Fruit fly (Drosophila melanogaster) whole organism, embryonic: ENCODE measurements around the gene Lamtor3.

Experiments
- Atf6 ChIP-seq: fragments of 200-800 bp; sonication (Bioruptor generic); IDR thresholded peaks from 2 replicates; pipeline ENCODE4 v1.3.6; 2022; ENCODE audit warnings: missing biosample characterization, missing genetic modification characterization
- CG11723 ChIP-seq: fragments of 200-800 bp; sonication (Bioruptor generic); optimal IDR thresholded peaks from 2 replicates; lab custom pipeline; 2017; ENCODE audit warnings: missing biosample characterization, mild to moderate bottlenecking, missing genetic modification characterization
- CG13287 ChIP-seq: fragments of 200-800 bp; sonication (Bioruptor generic); IDR thresholded peaks from 2 replicates; pipeline ENCODE4 v1.3.6; 2022; ENCODE audit warnings: missing biosample characterization, missing genetic modification characterization; ENCODE audit not compliant: partially characterized antibody
- CG13296 ChIP-seq: fragments of 200-800 bp; sonication (Bioruptor generic); optimal IDR thresholded peaks from 3 replicates; lab custom pipeline; 2018; ENCODE audit warnings: missing biosample characterization, mild to moderate bottlenecking, missing genetic modification characterization
- CG15011 ChIP-seq: fragments of 200-800 bp; sonication (Bioruptor generic); optimal IDR thresholded peaks from 3 replicates; lab custom pipeline; 2018; ENCODE audit warnings: missing biosample characterization, mild to moderate bottlenecking, missing genetic modification characterization
- CG18262 ChIP-seq: fragments of 200-800 bp; optimal IDR thresholded peaks from 3 replicates; lab custom pipeline; 2019; ENCODE audit warnings: missing biosample characterization, mild to moderate bottlenecking, missing genetic modification characterization, moderate library complexity
- CG18619 ChIP-seq: fragments of 200-800 bp; sonication (Bioruptor generic); optimal IDR thresholded peaks from 3 replicates; lab custom pipeline; 2017; ENCODE audit warnings: missing biosample characterization, mild to moderate bottlenecking, missing genetic modification characterization
- CG3163 ChIP-seq: fragments of 200-800 bp; sonication (Bioruptor generic); optimal IDR thresholded peaks from 3 replicates; lab custom pipeline; 2016; ENCODE audit warnings: missing biosample characterization, missing genetic modification characterization
- CG3407 ChIP-seq: fragments of 200-800 bp; sonication (Bioruptor generic); optimal IDR thresholded peaks from 2 replicates; lab custom pipeline; 2018; ENCODE audit warnings: missing biosample characterization, mild to moderate bottlenecking, missing genetic modification characterization
- CG3995 ChIP-seq: fragments of 200-800 bp; sonication (Bioruptor generic); optimal IDR thresholded peaks from 3 replicates; lab custom pipeline; 2016; ENCODE audit warnings: missing biosample characterization, missing genetic modification characterization
- CG4360 ChIP-seq: fragments of 200-800 bp; sonication (Bioruptor generic); IDR thresholded peaks from 2 replicates; pipeline ENCODE4 v1.3.6; 2022; ENCODE audit warnings: missing biosample characterization, missing genetic modification characterization
- CG6175 ChIP-seq: fragments of 200-800 bp; sonication (Bioruptor generic); IDR thresholded peaks from 3 replicates; pipeline ENCODE4 v1.3.6; 2022; ENCODE audit warnings: missing biosample characterization, missing genetic modification characterization
- CG6689 ChIP-seq: fragments of 200-800 bp; sonication (Bioruptor generic); IDR thresholded peaks from 2 replicates; pipeline ENCODE4 v1.3.6; 2022; ENCODE audit warnings: missing biosample characterization, missing genetic modification characterization
- CTCF ChIP-seq: fragments of 200-800 bp; sonication (Bioruptor generic); optimal IDR thresholded peaks from 2 replicates; lab custom pipeline; 2017; ENCODE audit warnings: missing biosample characterization, mild to moderate bottlenecking, missing genetic modification characterization, moderate library complexity
- D19B ChIP-seq: fragments of 200-800 bp; sonication (Bioruptor generic); optimal IDR thresholded peaks from 2 replicates; lab custom pipeline; 2017; ENCODE audit warnings: missing biosample characterization, mild to moderate bottlenecking, missing genetic modification characterization
- Dad ChIP-seq: fragments of 200-800 bp; sonication (Bioruptor generic); optimal IDR thresholded peaks from 3 replicates; lab custom pipeline; 2016; ENCODE audit warnings: missing biosample characterization, missing genetic modification characterization
- Dbx ChIP-seq: fragments of 200-800 bp; sonication (Bioruptor generic); IDR thresholded peaks from 3 replicates; pipeline ENCODE4 v1.3.6; 2022; ENCODE audit warnings: missing biosample characterization, missing genetic modification characterization
- Dref ChIP-seq: fragments of 200-800 bp; sonication (Bioruptor generic); IDR thresholded peaks from 2 replicates; pipeline ENCODE4 v1.3.6; 2022; ENCODE audit warnings: missing biosample characterization, missing genetic modification characterization
- E2f1 ChIP-seq: fragments of 200-800 bp; sonication (Bioruptor generic); IDR thresholded peaks from 2 replicates; pipeline ENCODE4 v1.3.6; 2022; ENCODE audit warnings: missing biosample characterization, missing genetic modification characterization
- MESR4 ChIP-seq: fragments of 200-800 bp; sonication (Bioruptor generic); optimal IDR thresholded peaks from 2 replicates; lab custom pipeline; 2018; ENCODE audit warnings: missing biosample characterization, mild to moderate bottlenecking, missing genetic modification characterization, moderate library complexity
- Mad ChIP-seq: fragments of 200-800 bp; sonication (Bioruptor generic); optimal IDR thresholded peaks from 2 replicates; lab custom pipeline; 2016; ENCODE audit warnings: missing biosample characterization, missing genetic modification characterization
- Med ChIP-seq: fragments of 200-800 bp; sonication (Bioruptor generic); peaks from one replicate; lab custom pipeline; 2016; ENCODE audit warnings: missing biosample characterization, missing genetic modification characterization, mild to moderate bottlenecking, inconsistent platforms, moderate library complexity
- Opbp ChIP-seq: fragments of 200-800 bp; sonication (Bioruptor generic); IDR thresholded peaks from 3 replicates; pipeline ENCODE4 v1.3.6; 2022; ENCODE audit warnings: missing biosample characterization, missing genetic modification characterization; ENCODE audit not compliant: partially characterized antibody
- Optix ChIP-seq: fragments of 200-800 bp; sonication (Bioruptor generic); IDR thresholded peaks from 3 replicates; pipeline ENCODE4 v1.3.6; 2022; ENCODE audit warnings: missing biosample characterization, missing genetic modification characterization
- Scr ChIP-seq: fragments of 200-800 bp; sonication (Bioruptor generic); IDR thresholded peaks from 2 replicates; pipeline ENCODE4 v1.3.6; 2022; ENCODE audit warnings: missing biosample characterization, missing genetic modification characterization; ENCODE audit not compliant: partially characterized antibody
- Trl ChIP-seq, 3 experiments: fragments of >200 bp in 2 of 3; fragments of 200-800 bp in 1 of 3; sonication (Bioruptor generic) in 1 of 3; optimal IDR thresholded peaks; 2 replicates in 1 of 3; 3 replicates in 2 of 3; lab custom pipeline; 2016 to 2017; ENCODE audit warnings: missing biosample characterization in 1 of 3, missing genetic modification characterization in 1 of 3
- ato ChIP-seq: fragments of 200-800 bp; sonication (Bioruptor generic); IDR thresholded peaks from 2 replicates; pipeline ENCODE4 v1.3.6; 2022; ENCODE audit warnings: missing biosample characterization, missing genetic modification characterization; ENCODE audit not compliant: partially characterized antibody
- btn ChIP-seq: fragments of 200-800 bp; sonication (Bioruptor generic); optimal IDR thresholded peaks from 2 replicates; lab custom pipeline; 2016; ENCODE audit warnings: missing biosample characterization, missing genetic modification characterization
- cg ChIP-seq: fragments of 200-800 bp; sonication (Bioruptor generic); optimal IDR thresholded peaks from 3 replicates; lab custom pipeline; 2019; ENCODE audit warnings: missing biosample characterization, mild to moderate bottlenecking, missing genetic modification characterization, moderate library complexity
- cwo ChIP-seq: fragments of 200-800 bp; sonication (Bioruptor generic); optimal IDR thresholded peaks from 3 replicates; lab custom pipeline; 2017; ENCODE audit warnings: missing biosample characterization, missing genetic modification characterization, mild to moderate bottlenecking, moderate library complexity, missing genetic modification reagents
- gcm2 ChIP-seq: fragments of 200-800 bp; sonication (Bioruptor generic); optimal IDR thresholded peaks from 2 replicates; lab custom pipeline; 2016; ENCODE audit warnings: missing biosample characterization, missing genetic modification characterization
- gem ChIP-seq: fragments of 200-800 bp; sonication (Bioruptor generic); optimal IDR thresholded peaks from 2 replicates; lab custom pipeline; 2019; ENCODE audit warnings: missing biosample characterization, mild to moderate bottlenecking, missing genetic modification characterization, moderate library complexity
- gsb-n ChIP-seq: fragments of 200-800 bp; sonication (Bioruptor generic); optimal IDR thresholded peaks from 3 replicates; lab custom pipeline; 2018; ENCODE audit warnings: missing biosample characterization, mild to moderate bottlenecking, missing genetic modification characterization
- hbn ChIP-seq: fragments of 200-800 bp; sonication (Bioruptor generic); IDR thresholded peaks from 2 replicates; pipeline ENCODE4 v1.3.6; 2022; ENCODE audit warnings: missing biosample characterization, missing genetic modification characterization; ENCODE audit not compliant: partially characterized antibody
- kni ChIP-seq: fragments of 200-800 bp; sonication (Bioruptor generic); optimal IDR thresholded peaks from 3 replicates; lab custom pipeline; 2017; ENCODE audit warnings: mild to moderate bottlenecking, missing biosample characterization, missing genetic modification reagents, missing genetic modification characterization
- nerfin-2 ChIP-seq: fragments of 200-800 bp; sonication (Bioruptor generic); IDR thresholded peaks from 2 replicates; pipeline ENCODE4 v1.3.6; 2022; ENCODE audit warnings: missing biosample characterization, missing genetic modification characterization; ENCODE audit not compliant: partially characterized antibody
- oc ChIP-seq: fragments of 200-800 bp; sonication (Bioruptor generic); optimal IDR thresholded peaks from 2 replicates; lab custom pipeline; 2018; ENCODE audit warnings: missing biosample characterization, mild to moderate bottlenecking, missing genetic modification characterization, moderate library complexity
- phol ChIP-seq: fragments of 200-800 bp; sonication (Bioruptor generic); optimal IDR thresholded peaks from 3 replicates; lab custom pipeline; 2018; ENCODE audit warnings: missing biosample characterization, mild to moderate bottlenecking, missing genetic modification characterization, moderate library complexity
- pnt ChIP-seq: fragments of 200-800 bp; sonication (Bioruptor generic); optimal IDR thresholded peaks from 3 replicates; lab custom pipeline; 2016; ENCODE audit warnings: missing biosample characterization, missing genetic modification characterization
- pros ChIP-seq: fragments of 200-800 bp; sonication (Bioruptor generic); optimal IDR thresholded peaks from 3 replicates; lab custom pipeline; 2019; ENCODE audit warnings: missing biosample characterization, mild to moderate bottlenecking, missing genetic modification characterization, moderate library complexity
- pzg ChIP-seq: fragments of 200-800 bp; sonication (Bioruptor generic); optimal IDR thresholded peaks from 3 replicates; lab custom pipeline; 2018; ENCODE audit warnings: missing biosample characterization, mild to moderate bottlenecking, missing genetic modification characterization, moderate library complexity
- ranshi ChIP-seq: fragments of 200-800 bp; sonication (Bioruptor generic); IDR thresholded peaks from 2 replicates; pipeline ENCODE4 v1.3.6; 2022; ENCODE audit warnings: missing biosample characterization, missing genetic modification characterization
- rib ChIP-seq: fragments of 200-800 bp; sonication (Bioruptor generic); IDR thresholded peaks from 2 replicates; pipeline ENCODE4 v1.3.6; 2022; ENCODE audit warnings: missing biosample characterization, missing genetic modification characterization
- run ChIP-seq: fragments of 200-800 bp; sonication (Bioruptor generic); optimal IDR thresholded peaks from 3 replicates; lab custom pipeline; 2018; ENCODE audit warnings: missing biosample characterization, mild to moderate bottlenecking, missing genetic modification characterization
- so ChIP-seq: fragments of 200-800 bp; sonication (Bioruptor generic); IDR thresholded peaks from 3 replicates; pipeline ENCODE4 v1.3.6; 2022; ENCODE audit warnings: missing biosample characterization, missing genetic modification characterization
- sob ChIP-seq: fragments of 200-800 bp; sonication (Bioruptor generic); IDR thresholded peaks from 2 replicates; pipeline ENCODE4 v1.3.6; 2022; ENCODE audit warnings: missing biosample characterization, missing genetic modification characterization
- stc ChIP-seq: fragments of 200-800 bp; sonication (Bioruptor generic); IDR thresholded peaks from 2 replicates; pipeline ENCODE4 v1.3.6; 2022; ENCODE audit warnings: missing biosample characterization, missing genetic modification characterization
- zen ChIP-seq: fragments of 200-800 bp; sonication (Bioruptor generic); optimal IDR thresholded peaks from 3 replicates; lab custom pipeline; 2018; ENCODE audit warnings: missing biosample characterization, mild to moderate bottlenecking, missing genetic modification characterization, moderate library complexity

The Lamtor3 gene

DNA sequence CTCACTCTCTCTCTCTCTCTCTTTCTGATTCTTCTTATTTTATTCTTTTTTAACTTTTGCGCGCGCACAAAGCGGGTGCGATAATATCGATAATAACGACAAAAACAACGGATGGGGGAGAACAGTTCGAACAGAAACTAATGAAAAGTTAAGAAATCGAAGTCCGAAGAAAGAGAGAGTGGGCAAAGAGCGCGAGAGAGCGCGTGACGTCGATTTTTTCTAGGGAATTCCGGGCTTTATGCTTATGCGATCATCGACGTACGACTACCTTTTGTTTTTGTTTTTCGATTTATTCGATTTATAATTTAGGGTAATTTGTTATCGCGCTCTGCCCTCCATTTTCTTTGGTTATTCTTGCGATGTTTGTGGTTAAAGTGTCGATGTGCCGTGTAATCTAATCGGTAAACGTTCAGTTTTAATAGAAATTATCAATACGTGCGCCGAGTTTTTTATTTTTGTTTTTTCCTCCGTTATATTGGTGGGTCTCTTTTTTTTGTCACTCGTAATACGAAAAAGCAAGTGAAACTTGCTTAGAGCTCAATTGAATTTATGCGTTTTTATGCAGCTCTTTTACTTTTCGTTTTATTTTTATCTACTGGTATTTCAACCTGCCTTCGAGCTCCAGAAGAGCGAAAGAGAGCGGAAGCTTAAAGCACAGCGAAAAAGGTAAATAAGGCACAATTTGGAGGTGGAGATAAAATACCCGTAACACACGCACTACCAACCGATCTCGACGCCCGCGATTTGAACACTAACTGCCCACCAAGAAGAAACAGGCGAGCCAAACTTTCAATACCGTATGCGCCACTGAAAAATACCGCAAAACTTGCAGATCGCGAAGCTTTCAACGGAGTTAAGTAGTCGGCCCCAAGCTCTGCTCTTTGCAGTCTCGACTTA is 31.2 kb upstream of the Lamtor3 start, which contains the start of gene dl (continued):
- TF ChIP-seq MESR4 (GFP tag; lab: Kevin White, UChicago) (no peak), cg (GFP tag; lab: Kevin White, UChicago) (no peak), CG18619 (GFP tag; lab: Kevin White, UChicago) (no peak), CG3995 (GFP tag; lab: Kevin White, UChicago) (no peak), CG18262 (peak; percentile 5), gcm2 (GFP tag; lab: Kevin White, UChicago) (no peak), hbn (no peak), CTCF (no peak), CG15011 (GFP tag; lab: Kevin White, UChicago) (no peak), E2f1 (GFP tag; lab: Robert Waterston, UW) (no peak; the same call in 1 of the 2 replicates), Med (GFP tag; lab: Kevin White, UChicago) (peak; percentile 85), Atf6 (0 out of 2 replicates have a peak, but pooled peaks have one; percentile 22), CG11723 (GFP tag; lab: Kevin White, UChicago) (no peak), phol (tag; lab: Kevin White, UChicago) (no peak), CG13296 (GFP tag; lab: Kevin White, UChicago) (no peak), CG6175 (GFP tag; lab: Robert Waterston, UW) (0 out of 3 replicates have a peak, but pooled peaks have one; percentile 53), pnt (no peak), Optix (GFP tag; lab: Robert Waterston, UW) (no peak), CG13287 (GFP tag; lab: Robert Waterston, UW) (peak; percentile 38; the same call in 1 of the 2 replicates), rib (GFP tag; lab: Robert Waterston, UW) (peak; percentile 32; the same call in 1 of the 2 replicates), btn (GFP tag; lab: Kevin White, UChicago) (no peak), run (tag; lab: Kevin White, UChicago) (no peak), ato (GFP tag; lab: Robert Waterston, UW) (peak; percentile 35; the same call in 1 of the 2 replicates), pzg (GFP tag; lab: Kevin White, UChicago) (peak; percentile 3), Dbx (peak; percentile 11; the same call in 1 of the 3 replicates), gsb-n (tag; lab: Kevin White, UChicago) (no peak), Opbp (GFP tag; lab: Robert Waterston, UW) (no peak), stc (no peak), cwo (no peak), zen (tag; lab: Kevin White, UChicago) (no peak), CG3163 (GFP tag; lab: Kevin White, UChicago) (peak; percentile 90), CG6689 (GFP tag; lab: Robert Waterston, UW) (no peak), pros (GFP tag; lab: Kevin White, UChicago) (no peak), Trl (optimal IDR thresholded peaks at IDR 0.05; lab: Kevin White, UChicago) (peak; percentile 66 to 83), Trl (GFP tag; optimal IDR thresholded peaks at IDR 0.05; lab: Kevin White, UChicago) (no peak), Dad (GFP tag; lab: Kevin White, UChicago) (no peak), D19B (peak; percentile 84), ranshi (GFP tag; lab: Robert Waterston, UW) (no peak), Mad (GFP tag; lab: Kevin White, UChicago) (no peak), CG4360 (GFP tag; lab: Robert Waterston, UW) (no peak), CG3407 (GFP tag; lab: Kevin White, UChicago) (no peak), kni (GFP tag; lab: Kevin White, UChicago) (peak; percentile 75), nerfin-2 (GFP tag; lab: Robert Waterston, UW) (peak; percentile 37; the same call in 1 of the 2 replicates), Dref (GFP tag; lab: Robert Waterston, UW) (no peak), Scr (GFP tag; lab: Robert Waterston, UW) (peak; percentile 35; the same call in 1 of the 2 replicates), so (no peak; the same call in 2 of the 3 replicates), oc (tag; lab: Kevin White, UChicago) (no peak), sob (GFP tag; lab: Robert Waterston, UW) (no peak), gem (tag; lab: Kevin White, UChicago) (peak; percentile 18)
